Fruit fly (Drosophila melanogaster): ENCODE results near the gene CG42502.

DNA sequence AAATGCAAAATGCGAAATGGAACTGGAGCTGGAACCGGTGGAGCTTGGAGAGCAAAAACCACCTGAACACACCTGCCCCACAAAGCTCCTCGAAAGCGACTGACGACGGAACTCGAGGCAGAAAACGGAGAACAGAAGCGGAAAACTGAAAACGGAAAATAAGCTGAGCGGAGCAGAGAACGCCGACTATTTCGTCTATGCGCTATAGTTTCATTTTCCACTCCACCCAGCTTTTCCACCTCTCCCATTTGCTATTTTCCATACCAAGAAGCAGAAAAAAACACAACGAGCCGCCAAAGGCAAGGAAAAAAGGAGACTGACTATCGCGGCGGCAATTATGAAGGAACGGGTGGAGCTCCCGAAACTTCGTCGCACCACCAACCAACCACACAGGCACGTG lies 18.2 kb downstream of the CG42502 start, which contains the start of gene ham:
- no peak for TF ChIP-seq kay (GFP tag; ENCODE audit: borderline replicate concordance)
- no peak for TF ChIP-seq Clk (GFP tag; optimal IDR thresholded peaks at IDR 0.05)
- TF ChIP-seq toe (GFP tag; optimal IDR thresholded peaks at IDR 0.05): no peak
- TF ChIP-seq ovo (GFP tag; optimal IDR thresholded peaks at IDR 0.05): no peak
- TF ChIP-seq CG7045 (GFP tag; optimal IDR thresholded peaks at IDR 0.05): no peak
- TF ChIP-seq cic (GFP tag; optimal IDR thresholded peaks at IDR 0.05): no peak
- no peak for TF ChIP-seq CG5204 (GFP tag; optimal IDR thresholded peaks at IDR 0.05)
- TF ChIP-seq cnc (optimal IDR thresholded peaks at IDR 0.05): no peak
- TF ChIP-seq pad (GFP tag; optimal IDR thresholded peaks at IDR 0.05): no peak
- TF ChIP-seq CG7101 (tag; optimal IDR thresholded peaks at IDR 0.05): no peak
